Fruit fly (Drosophila melanogaster) whole organism, pupa: ENCODE data around the gene nudC.

Experiments used
- CG13204 ChIP-seq: fragments of 200-800 bp; sonication (Bioruptor generic); optimal IDR thresholded peaks from 2 replicates; lab custom pipeline; 2018; ENCODE audit warnings: missing biosample characterization, mild to moderate bottlenecking, missing genetic modification characterization, moderate library complexity
- CG8301 ChIP-seq: fragments of 200-800 bp; sonication (Bioruptor generic); optimal IDR thresholded peaks from 2 replicates; lab custom pipeline; 2018; ENCODE audit warnings: missing biosample characterization, mild to moderate bottlenecking, missing genetic modification characterization
- EcR ChIP-seq: fragments of 200-800 bp; sonication (Bioruptor generic); optimal IDR thresholded peaks from 3 replicates; lab custom pipeline; 2019; ENCODE audit warnings: missing biosample characterization, missing genetic modification characterization, mild to moderate bottlenecking, moderate library complexity, missing genetic modification reagents
- Snoo ChIP-seq: fragments of 200-800 bp; sonication (Bioruptor generic); optimal IDR thresholded peaks from 3 replicates; lab custom pipeline; 2017; ENCODE audit warnings: missing biosample characterization, mild to moderate bottlenecking, missing genetic modification characterization, inconsistent platforms
- fd96Ca ChIP-seq: fragments of 200-800 bp; sonication (Bioruptor generic); IDR thresholded peaks from 3 replicates; pipeline ENCODE4 v1.3.6; 2022; ENCODE audit warnings: missing biosample characterization, missing genetic modification characterization
- gl ChIP-seq: fragments of 200-800 bp; sonication (Bioruptor generic); optimal IDR thresholded peaks from 2 replicates; lab custom pipeline; 2018; ENCODE audit warnings: missing biosample characterization, mild to moderate bottlenecking, missing genetic modification characterization

dm6 chr3L:16842952-16843351 lies 38.2 kb downstream of the nudC start:
- no peak for TF ChIP-seq CG13204 (GFP tag; lab: Kevin White, UChicago)
- no peak for TF ChIP-seq Snoo (tag; lab: Kevin White, UChicago)
- TF ChIP-seq CG8301 (tag; lab: Kevin White, UChicago), result no peak
- TF ChIP-seq gl (tag; lab: Kevin White, UChicago), result no peak
- TF ChIP-seq fd96Ca, result no peak
- TF ChIP-seq EcR (GFP tag; lab: Kevin White, UChicago), result no peak
